Worm (Caenorhabditis elegans) whole organism, L1 larva: ENCODE results near the gene Y70C5B.2.

ENCODE experiments used
- aly-2 ChIP-seq: fragments of 150-350 bp; optimal IDR thresholded peaks from 2 replicates; lab custom pipeline; 2014; ENCODE audit warnings: missing biosample characterization, missing genetic modification characterization
- dpl-1 ChIP-seq, 3 experiments: fragments of 150-350 bp in 2 of 3; sonication (generic microtip) in 1 of 3; optimal IDR thresholded peaks; 2 replicates each; lab custom pipeline; 2014 to 2017; ENCODE audit warnings: missing biosample characterization in 3 of 3, missing genetic modification characterization in 3 of 3, missing genetic modification reagents in 3 of 3
- elt-2 ChIP-seq: sonication (generic microtip); optimal IDR thresholded peaks from 2 replicates; lab custom pipeline; 2016; ENCODE audit warnings: missing genetic modification characterization, mild to moderate bottlenecking, inconsistent platforms, missing compliant biosample characterization, missing genetic modification reagents
- ets-5 ChIP-seq: fragments of 200-800 bp; sonication (Bioruptor generic); IDR thresholded peaks from 2 replicates; pipeline ENCODE4 v1.3.6; 2022; ENCODE audit warnings: missing genetic modification characterization, missing compliant biosample characterization
- fkh-8 ChIP-seq: sonication (generic microtip); optimal IDR thresholded peaks from 2 replicates; lab custom pipeline; 2016; ENCODE audit warnings: mild to moderate bottlenecking, missing genetic modification characterization, missing compliant biosample characterization
- jun-1 ChIP-seq: fragments of 150-350 bp; optimal IDR thresholded peaks from 2 replicates; lab custom pipeline; 2014; ENCODE audit warnings: missing biosample characterization, missing genetic modification reagents, missing genetic modification characterization
- nhr-19 ChIP-seq: fragments of 200-800 bp; sonication (Bioruptor generic); conservative IDR thresholded peaks from 2 replicates; pipeline ENCODE4 v1.3.6; 2022; ENCODE audit warnings: missing genetic modification characterization, missing compliant biosample characterization
- nhr-90 ChIP-seq: sonication (generic microtip); optimal IDR thresholded peaks from 2 replicates; lab custom pipeline; 2016; ENCODE audit warnings: mild to moderate bottlenecking, missing genetic modification characterization, missing compliant biosample characterization; ENCODE audit not compliant: poor library complexity
- snu-23 ChIP-seq: sonication (generic microtip); optimal IDR thresholded peaks from 2 replicates; lab custom pipeline; 2016; ENCODE audit warnings: missing genetic modification characterization, missing compliant biosample characterization
- tbx-2 ChIP-seq: sonication (generic microtip); optimal IDR thresholded peaks from 2 replicates; lab custom pipeline; 2016; ENCODE audit warnings: missing genetic modification characterization, missing compliant biosample characterization
- tlp-1 ChIP-seq: fragments of 150-350 bp; optimal IDR thresholded peaks from 2 replicates; lab custom pipeline; 2014; ENCODE audit warnings: missing biosample characterization, missing genetic modification characterization

DNA sequence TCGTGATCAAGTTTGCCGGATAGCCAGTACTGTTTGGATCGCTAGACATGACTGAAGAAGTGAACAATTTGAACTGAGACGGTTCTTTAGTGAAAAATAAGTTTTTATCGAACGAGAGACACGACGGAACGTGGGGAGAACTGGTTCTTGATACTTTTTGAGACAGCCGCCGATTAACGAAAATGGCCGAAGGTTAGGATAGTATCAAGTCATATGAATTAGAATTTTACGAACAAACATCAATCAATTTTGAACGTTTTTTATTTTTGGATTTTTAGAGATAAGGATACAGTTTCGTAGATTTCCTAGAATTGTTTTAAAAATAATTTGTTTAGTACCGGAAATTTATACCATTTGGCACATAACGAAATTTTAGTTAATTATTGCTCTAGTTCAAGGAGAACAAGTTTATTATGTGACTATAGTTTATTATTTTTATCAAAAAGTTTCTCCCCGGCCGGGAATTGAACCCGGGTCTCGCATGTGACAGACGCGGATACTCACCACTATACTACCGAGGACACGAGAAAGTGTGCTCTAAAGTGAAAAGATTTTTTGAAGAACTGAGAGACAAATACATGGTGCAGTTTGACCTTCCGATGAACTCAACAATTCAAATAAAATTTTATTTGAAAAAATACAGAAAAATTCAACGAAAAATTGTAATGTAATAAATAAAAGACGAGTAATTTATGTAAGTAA, 12.2 kb downstream of the Y70C5B.2 start, which contains the start of gene W06G6.20:
- TF ChIP-seq jun-1 (tag; lab: Kevin White, UChicago) = no peak
- TF ChIP-seq snu-23 (GFP tag; lab: Kevin White, UChicago) = no peak
- no peak for TF ChIP-seq elt-2 (tag; lab: Kevin White, UChicago)
- no peak for TF ChIP-seq tbx-2 (tag; lab: Kevin White, UChicago)
- no peak for TF ChIP-seq aly-2 (tag; lab: Kevin White, UChicago)
- no peak for TF ChIP-seq ets-5 (GFP tag; lab: Robert Waterston, UW)
- no peak for TF ChIP-seq fkh-8 (tag; lab: Kevin White, UChicago)
- TF ChIP-seq dpl-1 (GFP tag; optimal IDR thresholded peaks at IDR 0.05; lab: Kevin White, UChicago) = no peak
- no peak for TF ChIP-seq nhr-90 (tag; lab: Kevin White, UChicago)
- TF ChIP-seq tlp-1 (tag; lab: Kevin White, UChicago) = no peak
- no peak for TF ChIP-seq nhr-19
